Worm (Caenorhabditis elegans): Measurements from ENCODE around the gene C35A11.3.

ce11 chrV:5385914-5386493 is 13.8 kb downstream of the C35A11.3 start, which contains the start of gene C35A11.2:
- TF ChIP-seq skn-1 (tag; optimal IDR thresholded peaks at IDR 0.05) = no peak
- TF ChIP-seq zag-1 (tag; optimal IDR thresholded peaks at IDR 0.05) = no peak
- no peak for TF ChIP-seq nhr-6 (tag; optimal IDR thresholded peaks at IDR 0.05)
- no peak for TF ChIP-seq nhr-237 (tag; optimal IDR thresholded peaks at IDR 0.05)
- TF ChIP-seq unc-62 (GFP tag; optimal IDR thresholded peaks at IDR 0.05) = no peak
- no peak for TF ChIP-seq nhr-11 (tag; optimal IDR thresholded peaks at IDR 0.05)
- TF ChIP-seq blmp-1 (tag; optimal IDR thresholded peaks at IDR 0.05; ENCODE audit: insufficient read depth) = peak; percentile 80

Data from whole organism, L2 larva.